Fruit fly (Drosophila melanogaster) whole organism, embryonic: ENCODE data around the gene CG12024.

Experiments
- B-H1 ChIP-seq: fragments of 200-800 bp; sonication (Bioruptor generic); IDR thresholded peaks from 3 replicates; pipeline ENCODE4 v1.3.6; 2022; ENCODE audit warnings: missing biosample characterization, missing genetic modification characterization
- B-H2 ChIP-seq: fragments of 200-800 bp; sonication (Bioruptor generic); optimal IDR thresholded peaks from 2 replicates; lab custom pipeline; 2018; ENCODE audit warnings: missing biosample characterization, mild to moderate bottlenecking, missing genetic modification characterization
- CG11456 ChIP-seq: fragments of 200-800 bp; sonication (Bioruptor generic); IDR thresholded peaks from 3 replicates; pipeline ENCODE4 v1.3.6; 2022; ENCODE audit warnings: missing biosample characterization, missing genetic modification characterization
- CG11504 ChIP-seq: fragments of 200-800 bp; sonication (Bioruptor generic); optimal IDR thresholded peaks from 3 replicates; lab custom pipeline; 2019; ENCODE audit warnings: missing biosample characterization, mild to moderate bottlenecking, missing genetic modification characterization, moderate library complexity
- CG12104 ChIP-seq: fragments of 200-800 bp; sonication (Bioruptor generic); optimal IDR thresholded peaks from 3 replicates; lab custom pipeline; 2016; ENCODE audit warnings: missing biosample characterization, missing genetic modification characterization
- CG12219 ChIP-seq: fragments of 200-800 bp; sonication (Bioruptor generic); optimal IDR thresholded peaks from 3 replicates; lab custom pipeline; 2018; ENCODE audit warnings: missing biosample characterization, mild to moderate bottlenecking, missing genetic modification characterization
- CG13123 ChIP-seq: fragments of 200-800 bp; sonication (Bioruptor generic); optimal IDR thresholded peaks from 2 replicates; lab custom pipeline; 2016; ENCODE audit warnings: missing biosample characterization, missing genetic modification characterization
- CG13624 ChIP-seq: fragments of 200-800 bp; sonication (Bioruptor generic); optimal IDR thresholded peaks from 2 replicates; lab custom pipeline; 2016; ENCODE audit warnings: missing biosample characterization, missing genetic modification characterization
- CG15696 ChIP-seq: fragments of 200-800 bp; sonication (Bioruptor generic); optimal IDR thresholded peaks from 2 replicates; lab custom pipeline; 2019; ENCODE audit warnings: missing biosample characterization, mild to moderate bottlenecking, missing genetic modification characterization, moderate library complexity
- CG17612 ChIP-seq: fragments of 200-800 bp; sonication (Bioruptor generic); IDR thresholded peaks from 2 replicates; pipeline ENCODE4 v1.3.6; 2022; ENCODE audit warnings: missing biosample characterization, missing genetic modification characterization
- CG31365 ChIP-seq: fragments of 200-800 bp; sonication (Bioruptor generic); optimal IDR thresholded peaks from 2 replicates; lab custom pipeline; 2018; ENCODE audit warnings: missing biosample characterization, mild to moderate bottlenecking, missing genetic modification characterization
- CG31441 ChIP-seq: fragments of 200-800 bp; sonication (Bioruptor generic); IDR thresholded peaks from 2 replicates; pipeline ENCODE4 v1.3.6; 2022; ENCODE audit warnings: missing biosample characterization, missing genetic modification characterization
- CG32532 ChIP-seq: fragments of 200-800 bp; sonication (Bioruptor generic); IDR thresholded peaks from 2 replicates; pipeline ENCODE4 v1.3.6; 2022; ENCODE audit warnings: missing biosample characterization, missing genetic modification characterization
- CG32772 ChIP-seq: fragments of 200-800 bp; sonication (Bioruptor generic); IDR thresholded peaks from 2 replicates; pipeline ENCODE4 v1.3.6; 2022; ENCODE audit warnings: missing biosample characterization, missing genetic modification characterization
- CG4404 ChIP-seq: fragments of 200-800 bp; sonication (Bioruptor generic); IDR thresholded peaks from 2 replicates; pipeline ENCODE4 v1.3.6; 2022; ENCODE audit warnings: missing biosample characterization, missing genetic modification characterization
- CG5245 ChIP-seq: fragments of 200-800 bp; sonication (Bioruptor generic); optimal IDR thresholded peaks from 3 replicates; lab custom pipeline; 2016; ENCODE audit warnings: missing biosample characterization, missing genetic modification characterization
- CG6272 ChIP-seq: fragments of 200-800 bp; sonication (Bioruptor generic); IDR thresholded peaks from 2 replicates; pipeline ENCODE4 v1.3.6; 2022; ENCODE audit warnings: missing biosample characterization, missing genetic modification characterization
- CG6854 ChIP-seq: fragments of 200-800 bp; sonication (Bioruptor generic); optimal IDR thresholded peaks from 3 replicates; lab custom pipeline; 2017; ENCODE audit warnings: missing biosample characterization, mild to moderate bottlenecking, missing genetic modification characterization
- CG7372 ChIP-seq: fragments of 200-800 bp; sonication (Bioruptor generic); IDR thresholded peaks from 2 replicates; pipeline ENCODE4 v1.3.6; 2022; ENCODE audit warnings: missing biosample characterization, missing genetic modification characterization
- CG8359 ChIP-seq: fragments of 200-800 bp; sonication (Bioruptor generic); optimal IDR thresholded peaks from 2 replicates; lab custom pipeline; 2017; ENCODE audit warnings: missing biosample characterization, mild to moderate bottlenecking, missing genetic modification characterization, borderline replicate concordance
- Dip2 ChIP-seq: fragments of 200-800 bp; sonication (Bioruptor generic); IDR thresholded peaks from 2 replicates; pipeline ENCODE4 v1.3.6; 2022; ENCODE audit warnings: missing biosample characterization, missing genetic modification characterization
- H15 ChIP-seq: fragments of 200-800 bp; sonication (Bioruptor generic); IDR thresholded peaks from 3 replicates; pipeline ENCODE4 v1.3.6; 2022; ENCODE audit warnings: missing biosample characterization, missing genetic modification characterization
- H2.0 ChIP-seq: fragments of 200-800 bp; sonication (Bioruptor generic); IDR thresholded peaks from 2 replicates; pipeline ENCODE4 v1.3.6; 2022; ENCODE audit warnings: missing biosample characterization, missing genetic modification characterization
- MTF-1 ChIP-seq: fragments of 200-800 bp; sonication (Bioruptor generic); optimal IDR thresholded peaks from 2 replicates; lab custom pipeline; 2018; ENCODE audit warnings: missing biosample characterization, mild to moderate bottlenecking, missing genetic modification characterization, borderline replicate concordance
- Mrtf ChIP-seq: fragments of 200-800 bp; sonication (Bioruptor generic); IDR thresholded peaks from 3 replicates; pipeline ENCODE4 v1.3.6; 2022; ENCODE audit warnings: missing biosample characterization, missing genetic modification characterization
- NK7.1 ChIP-seq: fragments of 200-800 bp; sonication (Bioruptor generic); optimal IDR thresholded peaks from 3 replicates; lab custom pipeline; 2016; ENCODE audit warnings: missing biosample characterization, missing genetic modification characterization
- NfI ChIP-seq: fragments of 200-800 bp; sonication (Bioruptor generic); optimal IDR thresholded peaks from 3 replicates; lab custom pipeline; 2018; ENCODE audit warnings: missing biosample characterization, mild to moderate bottlenecking, missing genetic modification characterization, moderate library complexity
- Oli ChIP-seq: fragments of 200-800 bp; sonication (Bioruptor generic); optimal IDR thresholded peaks from 2 replicates; lab custom pipeline; 2018; ENCODE audit warnings: missing biosample characterization, mild to moderate bottlenecking, missing genetic modification characterization, moderate library complexity
- Optix ChIP-seq: fragments of 200-800 bp; sonication (Bioruptor generic); IDR thresholded peaks from 3 replicates; pipeline ENCODE4 v1.3.6; 2022; ENCODE audit warnings: missing biosample characterization, missing genetic modification characterization
- Side ChIP-seq: fragments of 200-800 bp; sonication (Bioruptor generic); optimal IDR thresholded peaks from 2 replicates; lab custom pipeline; 2016; ENCODE audit warnings: missing biosample characterization, missing genetic modification characterization
- Tbp ChIP-seq: fragments of >200 bp; optimal IDR thresholded peaks from 2 replicates; lab custom pipeline; 2018; ENCODE audit warnings: missing biosample characterization, missing genetic modification characterization
- YL-1 ChIP-seq: fragments of 200-800 bp; sonication (Bioruptor generic); optimal IDR thresholded peaks from 3 replicates; lab custom pipeline; 2017; ENCODE audit warnings: missing biosample characterization, mild to moderate bottlenecking, missing genetic modification characterization
- bab2 ChIP-seq: fragments of 200-800 bp; sonication (Bioruptor generic); optimal IDR thresholded peaks from 2 replicates; lab custom pipeline; 2016; ENCODE audit warnings: missing biosample characterization, missing genetic modification characterization
- chinmo ChIP-seq: fragments of 200-800 bp; sonication (Bioruptor generic); IDR thresholded peaks from 4 replicates; pipeline ENCODE4 v1.3.6; 2022; ENCODE audit warnings: missing biosample characterization, missing genetic modification characterization; ENCODE audit not compliant: partially characterized antibody
- dm ChIP-seq: fragments of 200-800 bp; sonication (Bioruptor generic); optimal IDR thresholded peaks from 3 replicates; lab custom pipeline; 2016; ENCODE audit warnings: missing biosample characterization, missing genetic modification characterization
- dpn ChIP-seq, 2 experiments: fragments of 200-800 bp; sonication (Bioruptor generic); optimal IDR thresholded peaks; 3 replicates each; lab custom pipeline; 2016; ENCODE audit warnings: missing biosample characterization in 2 of 2, missing genetic modification characterization in 2 of 2
- fu2 ChIP-seq: fragments of 200-800 bp; sonication (Bioruptor generic); optimal IDR thresholded peaks from 2 replicates; lab custom pipeline; 2016; ENCODE audit warnings: missing biosample characterization, missing genetic modification characterization
- gfzf ChIP-seq: fragments of 200-800 bp; sonication (Bioruptor generic); optimal IDR thresholded peaks from 2 replicates; lab custom pipeline; 2016; ENCODE audit warnings: missing biosample characterization, mild to moderate bottlenecking, missing genetic modification characterization, moderate library complexity
- hbn ChIP-seq: fragments of 200-800 bp; sonication (Bioruptor generic); IDR thresholded peaks from 2 replicates; pipeline ENCODE4 v1.3.6; 2022; ENCODE audit warnings: missing biosample characterization, missing genetic modification characterization; ENCODE audit not compliant: partially characterized antibody
- hkb ChIP-seq, 2 experiments: fragments of 200-800 bp in 1 of 2; fragments of >200 bp in 1 of 2; sonication (Bioruptor generic) in 1 of 2; IDR thresholded peaks in 1 of 2; optimal IDR thresholded peaks in 1 of 2; 2 replicates each; pipeline versions ENCODE4 v1.3.6 to Lab custom; 2017 to 2022; ENCODE audit warnings: missing biosample characterization in 1 of 2, missing genetic modification characterization in 1 of 2
- nerfin-2 ChIP-seq: fragments of 200-800 bp; sonication (Bioruptor generic); IDR thresholded peaks from 2 replicates; pipeline ENCODE4 v1.3.6; 2022; ENCODE audit warnings: missing biosample characterization, missing genetic modification characterization; ENCODE audit not compliant: partially characterized antibody
- peb ChIP-seq: fragments of 200-800 bp; sonication (Bioruptor generic); IDR thresholded peaks from 2 replicates; pipeline ENCODE4 v1.3.6; 2022; ENCODE audit warnings: missing biosample characterization, missing genetic modification characterization
- repo ChIP-seq: fragments of 200-800 bp; sonication (Bioruptor generic); optimal IDR thresholded peaks from 2 replicates; lab custom pipeline; 2016; ENCODE audit warnings: missing biosample characterization, missing genetic modification characterization
- run ChIP-seq: fragments of 200-800 bp; sonication (Bioruptor generic); optimal IDR thresholded peaks from 3 replicates; lab custom pipeline; 2018; ENCODE audit warnings: missing biosample characterization, mild to moderate bottlenecking, missing genetic modification characterization
- sima ChIP-seq: fragments of 200-800 bp; sonication (Bioruptor generic); optimal IDR thresholded peaks from 2 replicates; lab custom pipeline; 2016; ENCODE audit warnings: missing biosample characterization, missing genetic modification characterization
- sisA ChIP-seq: fragments of 200-800 bp; sonication (Bioruptor generic); IDR thresholded peaks from 2 replicates; pipeline ENCODE4 v1.3.6; 2022; ENCODE audit warnings: missing biosample characterization, missing genetic modification characterization
- tap ChIP-seq: fragments of 200-800 bp; optimal IDR thresholded peaks from 3 replicates; lab custom pipeline; 2019; ENCODE audit warnings: missing biosample characterization, mild to moderate bottlenecking, missing genetic modification characterization, moderate library complexity
- zen ChIP-seq: fragments of 200-800 bp; sonication (Bioruptor generic); optimal IDR thresholded peaks from 3 replicates; lab custom pipeline; 2018; ENCODE audit warnings: missing biosample characterization, mild to moderate bottlenecking, missing genetic modification characterization, moderate library complexity
- zfh2 ChIP-seq: fragments of 200-800 bp; sonication (Bioruptor generic); optimal IDR thresholded peaks from 2 replicates; lab custom pipeline; 2016; ENCODE audit warnings: missing biosample characterization, missing genetic modification characterization

CG12024 gene

dm6 chr3L:1861794-1862447 is 5.0 kb downstream of the CG12024 start, which contains the start of gene Rap1 (continued):
- TF ChIP-seq CG13123 (GFP tag; lab: Kevin White, UChicago) (no peak), CG12219 (no peak), sima (GFP tag; lab: Kevin White, UChicago) (no peak), Side (GFP tag; lab: Kevin White, UChicago) (peak; percentile 72), YL-1 (GFP tag; lab: Kevin White, UChicago) (peak; percentile 89), repo (GFP tag; lab: Kevin White, UChicago) (no peak), CG31441 (GFP tag; lab: Robert Waterston, UW) (peak; percentile 58), hbn (GFP tag; lab: Robert Waterston, UW) (peak; percentile 84), H15 (GFP tag; lab: Robert Waterston, UW) (peak; percentile 82; the same call in 2 of the 3 replicates), chinmo (peak; percentile 54; the same call in 2 of the 4 replicates), CG8359 (GFP tag; lab: Kevin White, UChicago) (peak; percentile 9), CG5245 (peak; percentile 21), run (tag; lab: Kevin White, UChicago) (no peak), tap (tag; lab: Kevin White, UChicago) (no peak), H2.0 (GFP tag; lab: Robert Waterston, UW) (peak; percentile 75), gfzf (GFP tag; lab: Kevin White, UChicago) (peak; percentile 16), bab2 (GFP tag; lab: Kevin White, UChicago) (peak; percentile 42), CG17612 (GFP tag; lab: Robert Waterston, UW) (peak; percentile 42; the same call in 1 of the 2 replicates), hkb (optimal IDR thresholded peaks at IDR 0.05; lab: Kevin White, UChicago) (no peak), hkb (GFP tag; IDR thresholded peaks at IDR 0.05; lab: Robert Waterston, UW) (0 out of 2 replicates have a peak, but pooled peaks have one; percentile 41), zen (tag; lab: Kevin White, UChicago) (peak; percentile 35), Mrtf (GFP tag; lab: Robert Waterston, UW) (peak; percentile 68), CG4404 (GFP tag; lab: Robert Waterston, UW) (peak; percentile 80), B-H2 (peak; percentile 28), dm (GFP tag; lab: Kevin White, UChicago) (peak; percentile 47), CG12104 (GFP tag; lab: Kevin White, UChicago) (peak; percentile 71), CG31365 (no peak), CG32532 (GFP tag; lab: Robert Waterston, UW) (peak; percentile 89), nerfin-2 (GFP tag; lab: Robert Waterston, UW) (peak; percentile 81), fu2 (GFP tag; lab: Kevin White, UChicago) (peak; percentile 29), CG32772 (GFP tag; lab: Robert Waterston, UW) (peak; percentile 84), CG11456 (GFP tag; lab: Robert Waterston, UW) (peak; percentile 90), peb (GFP tag; lab: Robert Waterston, UW) (0 out of 2 replicates have a peak, but pooled peaks have one; percentile 23), CG11504 (tag; lab: Kevin White, UChicago) (peak; percentile 65), Dip2 (GFP tag; lab: Robert Waterston, UW) (no peak), MTF-1 (GFP tag; lab: Kevin White, UChicago) (no peak), CG13624 (GFP tag; lab: Kevin White, UChicago) (peak; percentile 70), NfI (peak; percentile 8), zfh2 (GFP tag; lab: Kevin White, UChicago) (peak; percentile 35), Tbp (GFP tag; lab: Kevin White, UChicago) (no peak), CG6854 (GFP tag; lab: Kevin White, UChicago) (peak; percentile 20), Oli (peak; percentile 7), NK7.1 (GFP tag; lab: Kevin White, UChicago) (peak; percentile 52), dpn (GFP tag; optimal IDR thresholded peaks at IDR 0.05; lab: Kevin White, UChicago) (peak; percentile 45 to 70), CG6272 (peak; percentile 88), Optix (GFP tag; lab: Robert Waterston, UW) (0 out of 3 replicates have a peak, but pooled peaks have one; percentile 35), sisA (peak; percentile 61), CG15696 (tag; lab: Kevin White, UChicago) (peak; percentile 70), B-H1 (GFP tag; lab: Robert Waterston, UW) (peak; percentile 49), CG7372 (peak; percentile 44; the same call in 1 of the 2 replicates)
